Worm (Caenorhabditis elegans) whole organism, young adult: ENCODE data around the gene ttx-3.

Experiments used
- akir-1 ChIP-seq: fragments of 200-800 bp; sonication (Bioruptor generic); optimal IDR thresholded peaks from 2 replicates; lab custom pipeline; 2018; ENCODE audit warnings: mild to moderate bottlenecking, missing genetic modification characterization, moderate library complexity, missing compliant biosample characterization
- aptf-2 ChIP-seq: fragments of 200-800 bp; sonication (Bioruptor generic); conservative IDR thresholded peaks from 2 replicates; pipeline ENCODE4 v1.3.6; 2022; ENCODE audit warnings: missing genetic modification reagents, missing genetic modification characterization, missing compliant biosample characterization
- efl-1 ChIP-seq: fragments of 150-350 bp; optimal IDR thresholded peaks from 2 replicates; lab custom pipeline; 2014; ENCODE audit warnings: missing biosample characterization, missing genetic modification reagents, missing genetic modification characterization
- hlh-26 ChIP-seq: fragments of 200-800 bp; sonication (Bioruptor generic); conservative IDR thresholded peaks from 2 replicates; pipeline ENCODE4 v1.3.6; 2022; ENCODE audit warnings: missing genetic modification reagents, missing genetic modification characterization, missing compliant biosample characterization
- lin-54 ChIP-seq: fragments of 200-800 bp; sonication (Bioruptor generic); optimal IDR thresholded peaks from 2 replicates; lab custom pipeline; 2018; ENCODE audit warnings: mild to moderate bottlenecking, missing genetic modification characterization, missing compliant biosample characterization
- lsl-1 ChIP-seq: fragments of 200-800 bp; sonication (Bioruptor generic); optimal IDR thresholded peaks from 2 replicates; lab custom pipeline; 2018; ENCODE audit warnings: mild to moderate bottlenecking, missing genetic modification characterization, moderate library complexity, missing compliant biosample characterization
- madf-6 ChIP-seq: fragments of 200-800 bp; sonication (Bioruptor generic); IDR thresholded peaks from 2 replicates; pipeline ENCODE4 v1.3.6; 2022; ENCODE audit warnings: missing genetic modification reagents, missing genetic modification characterization, missing compliant biosample characterization
- nfya-1 ChIP-seq: sonication (generic microtip); optimal IDR thresholded peaks from 2 replicates; lab custom pipeline; 2017; ENCODE audit warnings: antibody characterized with exemption, missing compliant biosample characterization, missing genetic modification characterization, borderline replicate concordance; ENCODE audit not compliant: insufficient read depth
- pha-4 ChIP-seq: fragments of 150-350 bp; sonication (generic microtip); optimal IDR thresholded peaks from 2 replicates; lab custom pipeline; 2014; ENCODE audit warnings: missing biosample characterization, missing genetic modification reagents, missing genetic modification characterization

DNA sequence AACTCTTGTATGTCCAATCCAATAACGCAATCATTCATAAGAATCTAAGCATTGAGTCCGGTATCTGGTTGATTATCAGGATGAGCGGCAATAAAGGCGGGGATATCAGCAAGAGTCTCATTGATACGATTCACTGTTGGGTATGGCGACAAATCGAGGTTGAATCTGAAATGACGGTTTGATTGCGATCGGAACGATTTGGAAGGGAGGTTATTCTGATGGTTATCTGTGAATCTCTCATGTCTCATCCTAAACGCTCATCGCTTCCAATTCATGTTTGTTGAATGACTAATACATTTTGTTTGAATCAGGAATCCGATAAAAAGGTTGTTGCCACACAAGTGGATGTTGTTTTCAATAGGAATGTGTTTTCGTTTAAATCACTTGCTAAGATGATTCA, 42.7 kb downstream of the ttx-3 start:
- TF ChIP-seq madf-6 (GFP tag; lab: Robert Waterston, UW): no peak
- no peak for TF ChIP-seq nfya-1
- TF ChIP-seq hlh-26 (GFP tag; lab: Robert Waterston, UW): no peak
- TF ChIP-seq efl-1 (GFP tag; lab: Kevin White, UChicago): no peak
- TF ChIP-seq aptf-2 (GFP tag; lab: Robert Waterston, UW): no peak
- TF ChIP-seq akir-1 (GFP tag; lab: Kevin White, UChicago): no peak
- no peak for TF ChIP-seq pha-4 (tag; lab: Kevin White, UChicago)
- TF ChIP-seq lin-54 (GFP tag; lab: Kevin White, UChicago): no peak
- no peak for TF ChIP-seq lsl-1 (GFP tag; lab: Kevin White, UChicago)
